Fruit fly (Drosophila melanogaster): ENCODE measurements around the gene CG9215.

DNA sequence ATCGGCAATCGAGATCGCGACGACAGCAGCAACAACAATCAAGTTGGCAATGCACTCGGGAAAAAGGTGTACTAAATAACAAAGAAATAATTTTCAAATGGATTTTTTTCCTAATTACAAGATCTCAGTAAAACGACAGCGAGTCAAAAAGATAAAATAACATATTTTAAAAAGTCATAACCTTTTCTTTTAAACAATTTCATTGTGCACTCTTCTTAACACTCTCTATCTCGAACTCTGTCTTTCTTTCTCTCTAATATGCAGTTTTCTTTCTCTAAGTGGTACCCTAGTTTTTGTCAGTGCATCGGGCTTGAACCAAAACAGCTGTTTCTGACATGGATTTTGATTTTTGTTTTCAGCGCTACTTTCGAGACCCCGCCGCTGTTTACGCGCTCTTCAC lies 33.6 kb downstream of the CG9215 start:
- TF ChIP-seq Eip93F (GFP tag; optimal IDR thresholded peaks at IDR 0.05) (no peak), CG11294 (GFP tag; IDR thresholded peaks at IDR 0.05) (peak; percentile 63; the same call in 1 of the 2 replicates), Lpt (GFP tag; optimal IDR thresholded peaks at IDR 0.05) (peak; percentile 41), achi (GFP tag; optimal IDR thresholded peaks at IDR 0.05) (peak; percentile 60), Gug (GFP tag; IDR thresholded peaks at IDR 0.05) (peak; percentile 74), Sox102F (GFP tag; optimal IDR thresholded peaks at IDR 0.05) (peak; percentile 57), CG32006 (GFP tag; optimal IDR thresholded peaks at IDR 0.05) (peak; percentile 84), CG9139 (GFP tag; optimal IDR thresholded peaks at IDR 0.05) (no peak), fd59A (GFP tag; optimal IDR thresholded peaks at IDR 0.05) (peak; percentile 4), CG7368 (GFP tag; optimal IDR thresholded peaks at IDR 0.05) (peak; percentile 17), acj6 (GFP tag; optimal IDR thresholded peaks at IDR 0.05) (peak; percentile 47), CG8319 (GFP tag; optimal IDR thresholded peaks at IDR 0.05) (peak; percentile 50), CG15336 (GFP tag; IDR thresholded peaks at IDR 0.05) (peak; percentile 77), CG4318 (GFP tag; optimal IDR thresholded peaks at IDR 0.05) (peak; percentile 72)

Measured in whole organism, prepupa.